Worm (Caenorhabditis elegans): ENCODE measurements around the gene ebax-1.

ebax-1 gene

DNA sequence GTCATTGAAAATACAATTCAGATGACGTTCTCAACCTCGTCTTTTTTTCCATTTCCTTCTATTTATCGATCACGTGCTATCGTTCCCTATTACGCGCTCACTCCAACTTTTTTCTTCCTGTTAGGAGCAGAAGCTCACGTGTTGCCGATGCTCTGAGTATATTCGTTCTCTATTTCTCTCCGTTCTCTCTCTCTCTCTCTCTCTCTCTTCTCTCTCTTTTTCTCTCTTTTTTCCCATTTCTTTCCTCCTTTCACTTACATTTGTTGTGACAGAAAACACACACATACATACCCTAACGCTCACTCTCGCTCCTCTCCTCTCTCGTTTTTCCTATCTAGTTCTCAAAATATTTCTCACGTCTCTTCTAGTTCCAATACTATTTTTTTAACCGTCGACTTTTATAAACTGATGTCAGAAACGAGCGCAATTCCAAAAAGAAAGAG is 34.4 kb upstream of the ebax-1 start (continued):
- no peak for TF ChIP-seq C34B4.2 (tag; optimal IDR thresholded peaks at IDR 0.05)
- TF ChIP-seq fkh-10 (GFP tag; optimal IDR thresholded peaks at IDR 0.05) = peak; percentile 93
- TF ChIP-seq dsc-1 (tag; optimal IDR thresholded peaks at IDR 0.05) = peak; percentile 97
- no peak for TF ChIP-seq aha-1 (tag; optimal IDR thresholded peaks at IDR 0.05)
- peak; percentile 96 for TF ChIP-seq blmp-1 (tag; optimal IDR thresholded peaks at IDR 0.05)
- peak; percentile 51 for TF ChIP-seq fkh-4 (tag; optimal IDR thresholded peaks at IDR 0.05; ENCODE audit: borderline replicate concordance)
- TF ChIP-seq lir-3 (tag; optimal IDR thresholded peaks at IDR 0.05; ENCODE audit: poor library complexity) = peak; percentile 75
- peak; percentile 83 for TF ChIP-seq isw-1 (GFP tag; IDR thresholded peaks at IDR 0.05)
- peak; percentile 72 for TF ChIP-seq ceh-88 (GFP tag; IDR thresholded peaks at IDR 0.05)
- peak; percentile 48; the same call in 1 of the 2 replicates for TF ChIP-seq unc-98 (GFP tag; IDR thresholded peaks at IDR 0.05)
- peak; percentile 28 to 73 (median 42) for TF ChIP-seq ceh-82 (tag; optimal IDR thresholded peaks at IDR 0.05)
- TF ChIP-seq tbx-2 (tag; optimal IDR thresholded peaks at IDR 0.05) = peak; percentile 95
- TF ChIP-seq efl-3 (GFP tag; optimal IDR thresholded peaks at IDR 0.05) = no peak
- TF ChIP-seq ets-5 (GFP tag; IDR thresholded peaks at IDR 0.05) = no peak
- no peak for TF ChIP-seq C04F5.9 (tag; optimal IDR thresholded peaks at IDR 0.05)
- TF ChIP-seq elt-3 (tag; optimal IDR thresholded peaks at IDR 0.05) = peak in 1 of 6 experiments; percentile 60
- no peak for TF ChIP-seq unc-30 (tag; optimal IDR thresholded peaks at IDR 0.05)
- peak; percentile 95 for TF ChIP-seq snu-23 (GFP tag; optimal IDR thresholded peaks at IDR 0.05)
- peak; percentile 93 for TF ChIP-seq sox-4 (tag; optimal IDR thresholded peaks at IDR 0.05)
- peak; percentile 87 for TF ChIP-seq elt-2 (tag; optimal IDR thresholded peaks at IDR 0.05)
- peak; percentile 9 for TF ChIP-seq F16B12.6 (tag; optimal IDR thresholded peaks at IDR 0.05)
- peak; percentile 77 for TF ChIP-seq C16A3.4 (tag; optimal IDR thresholded peaks at IDR 0.05)
- peak; percentile 55 for TF ChIP-seq zip-4 (GFP tag; optimal IDR thresholded peaks at IDR 0.05)
- peak; percentile 32 for TF ChIP-seq snpc-4 (tag; optimal IDR thresholded peaks at IDR 0.05)
- peak; percentile 94 for TF ChIP-seq swsn-7 (tag; optimal IDR thresholded peaks at IDR 0.05)
- TF ChIP-seq grh-1 (GFP tag; IDR thresholded peaks at IDR 0.05) = peak; percentile 46; the same call in 1 of the 2 replicates
- peak; percentile 67 for TF ChIP-seq skn-1 (tag; optimal IDR thresholded peaks at IDR 0.05)
- TF ChIP-seq ceh-63 (GFP tag; optimal IDR thresholded peaks at IDR 0.05) = no peak
- TF ChIP-seq jun-1 (tag; optimal IDR thresholded peaks at IDR 0.05) = peak; percentile 84
- TF ChIP-seq lin-39 (tag; optimal IDR thresholded peaks at IDR 0.05) = peak; percentile 40
- TF ChIP-seq mdl-1 (tag; optimal IDR thresholded peaks at IDR 0.05) = peak; percentile 82 to 92
- peak; percentile 88 to 90 for TF ChIP-seq lsy-2 (tag; optimal IDR thresholded peaks at IDR 0.05)
- peak; percentile 97 for TF ChIP-seq egl-13 (tag; optimal IDR thresholded peaks at IDR 0.05)
- TF ChIP-seq fkh-8 (tag; optimal IDR thresholded peaks at IDR 0.05) = peak; percentile 98
- TF ChIP-seq dpl-1 (GFP tag; optimal IDR thresholded peaks at IDR 0.05) = peak; percentile 37 to 59 (median 58)
- no peak for TF ChIP-seq sptf-1 (tag; optimal IDR thresholded peaks at IDR 0.05)
- peak; percentile 91 for TF ChIP-seq xbp-1 (tag; optimal IDR thresholded peaks at IDR 0.05)
- peak; percentile 36 to 65 for TF ChIP-seq egl-27 (tag; optimal IDR thresholded peaks at IDR 0.05)
- peak; percentile 91 for TF ChIP-seq ztf-4 (tag; optimal IDR thresholded peaks at IDR 0.05)
- peak; percentile 81 for TF ChIP-seq mep-1 (tag; optimal IDR thresholded peaks at IDR 0.05)
- no peak for TF ChIP-seq pag-3 (tag; optimal IDR thresholded peaks at IDR 0.05; ENCODE audit: borderline replicate concordance, insufficient read depth)
- TF ChIP-seq Y116A8C.19 (tag; optimal IDR thresholded peaks at IDR 0.05; ENCODE audit: borderline replicate concordance) = no peak
- peak; percentile 97 for TF ChIP-seq unc-86 (tag; optimal IDR thresholded peaks at IDR 0.05)
- TF ChIP-seq pqm-1 (tag; optimal IDR thresholded peaks at IDR 0.05) = no peak
- TF ChIP-seq mef-2 (tag; optimal IDR thresholded peaks at IDR 0.05) = peak; percentile 70
- TF ChIP-seq vab-15 (tag; optimal IDR thresholded peaks at IDR 0.05) = peak; percentile 19
- TF ChIP-seq unc-62 (GFP tag; optimal IDR thresholded peaks at IDR 0.05) = no peak

All from whole organism, L1 larva.